Worm (Caenorhabditis elegans) whole organism, young adult: ENCODE results near the gene npr-2.

Experiments
- B0336.3 ChIP-seq: fragments of 200-800 bp; sonication (Bioruptor generic); IDR thresholded peaks from 2 replicates; pipeline ENCODE4 v1.3.6; 2022; ENCODE audit warnings: missing genetic modification characterization, missing compliant biosample characterization
- D2030.7 ChIP-seq: fragments of 200-800 bp; sonication (Bioruptor generic); IDR thresholded peaks from 2 replicates; pipeline ENCODE4 v1.3.6; 2022; ENCODE audit warnings: missing genetic modification reagents, missing genetic modification characterization, missing compliant biosample characterization
- F22D6.2 ChIP-seq: sonication (generic microtip); optimal IDR thresholded peaks from 2 replicates; lab custom pipeline; 2016; ENCODE audit warnings: mild to moderate bottlenecking, missing genetic modification characterization, missing compliant biosample characterization
- F55B11.4 ChIP-seq: sonication (generic microtip); optimal IDR thresholded peaks from 2 replicates; lab custom pipeline; 2016; ENCODE audit warnings: missing compliant biosample characterization, missing genetic modification characterization, borderline replicate concordance; ENCODE audit not compliant: insufficient read depth
- T07F8.4 ChIP-seq: sonication (generic microtip); optimal IDR thresholded peaks from 2 replicates; lab custom pipeline; 2016; ENCODE audit warnings: mild to moderate bottlenecking, missing genetic modification characterization, moderate library complexity, missing compliant biosample characterization
- Y79H2A.3 ChIP-seq: fragments of 200-800 bp; sonication (Bioruptor generic); conservative IDR thresholded peaks from 2 replicates; pipeline ENCODE4 v1.3.6; 2022; ENCODE audit warnings: missing genetic modification reagents, missing genetic modification characterization, missing compliant biosample characterization
- ama-1 ChIP-seq, 3 experiments: fragments of 150-350 bp in 1 of 3; sonication (generic microtip) in 2 of 3; optimal IDR thresholded peaks; 2 replicates each; lab custom pipeline; 2014 to 2018; ENCODE audit warnings: missing biosample characterization in 2 of 3, missing genetic modification characterization in 2 of 3, missing genetic modification reagents in 2 of 3
- atf-7 ChIP-seq: sonication (generic microtip); optimal IDR thresholded peaks from 2 replicates; lab custom pipeline; 2017; ENCODE audit warnings: mild to moderate bottlenecking, missing genetic modification characterization, missing compliant biosample characterization
- dox-1 ChIP-seq: fragments of 200-800 bp; sonication (Bioruptor generic); IDR thresholded peaks from 2 replicates; pipeline ENCODE4 v1.3.6; 2022; ENCODE audit warnings: missing genetic modification reagents, missing genetic modification characterization, missing compliant biosample characterization
- snpc-1.1 ChIP-seq: sonication (generic microtip); optimal IDR thresholded peaks from 2 replicates; lab custom pipeline; 2017; ENCODE audit warnings: missing genetic modification characterization, mild to moderate bottlenecking, missing compliant biosample characterization, antibody characterized with exemption, moderate library complexity, missing genotype, missing genetic modification reagents; ENCODE audit not compliant: insufficient read depth
- snpc-4 ChIP-seq, 5 experiments: fragments of 150-350 bp in 1 of 5; sonication (generic microtip) in 4 of 5; optimal IDR thresholded peaks; 2 replicates each; lab custom pipeline; 2014 to 2018; ENCODE audit warnings: missing genetic modification characterization in 5 of 5, missing biosample characterization in 3 of 5, antibody characterized with exemption in 2 of 5, mild to moderate bottlenecking in 2 of 5, missing compliant biosample characterization in 2 of 5, missing genotype in 2 of 5, moderate library complexity in 2 of 5, missing genetic modification reagents in 1 of 5
- tlf-1 ChIP-seq: fragments of 200-800 bp; sonication (Bioruptor generic); optimal IDR thresholded peaks from 2 replicates; lab custom pipeline; 2018; ENCODE audit warnings: mild to moderate bottlenecking, missing genetic modification characterization, missing compliant biosample characterization
- unc-62 ChIP-seq: fragments of 150-350 bp; optimal IDR thresholded peaks from 2 replicates; lab custom pipeline; 2014; ENCODE audit warnings: missing biosample characterization, missing genetic modification reagents, missing genetic modification characterization
- xnd-1 ChIP-seq: sonication (generic microtip); optimal IDR thresholded peaks from 2 replicates; lab custom pipeline; 2016; ENCODE audit warnings: missing genotype, missing genetic modification reagents, missing genetic modification characterization, missing compliant biosample characterization

DNA sequence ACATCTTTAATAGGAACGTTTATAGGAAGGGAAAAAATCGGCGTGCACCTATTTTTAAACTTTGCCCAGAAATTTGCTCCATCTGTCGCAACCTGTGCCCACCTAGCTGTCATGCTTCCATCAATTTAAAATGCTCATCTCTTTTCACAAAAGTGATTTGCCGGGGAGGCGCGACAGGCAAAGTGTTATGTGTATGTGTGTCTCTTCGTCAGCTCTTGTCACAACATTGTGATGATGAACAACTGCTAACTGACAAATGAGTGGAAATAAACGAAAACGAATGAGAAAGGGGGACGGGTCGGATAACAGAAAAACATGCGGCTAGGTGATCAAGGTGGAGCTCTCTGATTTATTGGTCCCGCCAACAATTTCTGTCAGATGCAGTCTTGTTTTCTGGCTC is 41.7 kb downstream of the npr-2 start:
- TF ChIP-seq D2030.7 (GFP tag; lab: Robert Waterston, UW) (no peak), atf-7 (no peak), B0336.3 (no peak), xnd-1 (tag; lab: Kevin White, UChicago) (no peak), F22D6.2 (tag; lab: Kevin White, UChicago) (no peak), tlf-1 (GFP tag; lab: Kevin White, UChicago) (no peak), dox-1 (no peak), T07F8.4 (tag; lab: Kevin White, UChicago) (no peak), snpc-1.1 (tag; lab: Kevin White, UChicago) (no peak), unc-62 (GFP tag; lab: Kevin White, UChicago) (peak; percentile 45), ama-1 (optimal IDR thresholded peaks at IDR 0.05; lab: Kevin White, UChicago) (no peak), ama-1 (GFP tag; optimal IDR thresholded peaks at IDR 0.05; lab: Kevin White, UChicago) (no peak), Y79H2A.3 (no peak), F55B11.4 (tag; lab: Kevin White, UChicago) (no peak), snpc-4 (GFP tag; optimal IDR thresholded peaks at IDR 0.05; lab: Kevin White, UChicago) (no peak), snpc-4 (tag; optimal IDR thresholded peaks at IDR 0.05; lab: Kevin White, UChicago) (no peak)
